Fruit fly (Drosophila melanogaster): Measurements from ENCODE around the gene Diap1.

Diap1 gene

DNA sequence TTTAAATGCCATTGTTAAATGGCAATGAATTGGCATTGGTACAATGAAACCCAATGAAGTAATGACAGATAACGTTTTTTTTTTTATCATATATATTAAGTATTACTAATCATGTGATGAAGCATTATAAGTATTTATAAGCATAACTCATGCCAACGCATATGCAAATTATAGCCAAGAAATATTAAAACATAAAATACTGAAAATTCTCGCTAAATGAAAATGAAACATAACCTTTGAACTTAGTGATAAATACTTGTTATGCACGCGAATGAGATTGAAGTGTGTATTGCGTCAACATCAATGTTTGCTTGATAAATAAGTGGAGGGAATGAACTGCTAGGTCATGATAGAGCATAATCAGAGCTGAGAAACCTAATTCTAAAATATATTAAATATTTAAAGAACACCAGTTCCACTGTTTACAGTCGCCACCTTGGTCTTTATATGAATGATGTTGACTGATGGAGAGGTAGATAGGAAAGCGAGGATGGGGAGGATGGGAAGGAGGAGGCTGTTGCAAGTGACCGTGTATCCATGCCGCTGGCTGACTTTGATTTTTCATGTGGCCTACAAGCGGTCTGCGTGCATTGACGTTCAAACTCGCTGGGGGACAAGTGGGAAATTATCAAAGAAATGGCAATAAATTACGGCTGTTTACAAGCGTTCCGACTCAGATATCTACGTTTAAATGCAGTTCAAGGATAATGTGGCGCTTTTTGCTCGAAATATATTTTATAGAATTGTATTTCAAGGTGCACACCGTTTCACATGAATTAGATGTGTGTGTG is 5.5 kb upstream of the Diap1 start (continued):
- TF ChIP-seq CG10543 (GFP tag; optimal IDR thresholded peaks at IDR 0.05): peak; percentile 31
- no peak for TF ChIP-seq CG17328 (GFP tag; IDR thresholded peaks at IDR 0.05)
- TF ChIP-seq scrt (GFP tag; optimal IDR thresholded peaks at IDR 0.05): no peak
- peak in 1 of 3 experiments; percentile 24 for TF ChIP-seq lola (GFP tag; optimal IDR thresholded peaks at IDR 0.05)
- TF ChIP-seq ATbp (GFP tag; optimal IDR thresholded peaks at IDR 0.05): peak; percentile 37
- no peak for TF ChIP-seq pita (GFP tag; optimal IDR thresholded peaks at IDR 0.05)
- TF ChIP-seq sens (GFP tag): peak; percentile 86
- no peak for TF ChIP-seq pb (GFP tag; optimal IDR thresholded peaks at IDR 0.05)
- TF ChIP-seq CG10979 (tag; optimal IDR thresholded peaks at IDR 0.05): peak; percentile 27
- peak; percentile 0 for TF ChIP-seq tio (GFP tag; optimal IDR thresholded peaks at IDR 0.05)
- peak; percentile 29 for TF ChIP-seq ac (GFP tag; optimal IDR thresholded peaks at IDR 0.05)
- TF ChIP-seq Vsx1 (GFP tag; optimal IDR thresholded peaks at IDR 0.05): peak; percentile 20
- TF ChIP-seq CG14050 (GFP tag; IDR thresholded peaks at IDR 0.05): no peak
- TF ChIP-seq CG18476 (GFP tag; optimal IDR thresholded peaks at IDR 0.05): peak; percentile 11
- TF ChIP-seq CG6254 (GFP tag; optimal IDR thresholded peaks at IDR 0.05): peak; percentile 0
- TF ChIP-seq CG2712 (tag; optimal IDR thresholded peaks at IDR 0.05): peak; percentile 22
- TF ChIP-seq repo (GFP tag; optimal IDR thresholded peaks at IDR 0.05): no peak
- TF ChIP-seq sc (optimal IDR thresholded peaks at IDR 0.05): no peak
- TF ChIP-seq sc (GFP tag; optimal IDR thresholded peaks at IDR 0.05): peak; percentile 53
- no peak for TF ChIP-seq Mrtf (GFP tag; IDR thresholded peaks at IDR 0.05)
- TF ChIP-seq CG18262 (tag; optimal IDR thresholded peaks at IDR 0.05): peak; percentile 43
- 0 out of 2 replicates have a peak, but pooled peaks have one; percentile 11 for TF ChIP-seq CG10959 (GFP tag; IDR thresholded peaks at IDR 0.05)
- TF ChIP-seq CG1603 (tag; optimal IDR thresholded peaks at IDR 0.05): peak; percentile 40
- TF ChIP-seq Optix (GFP tag; IDR thresholded peaks at IDR 0.05): no peak
- peak; percentile 22 for TF ChIP-seq nau (GFP tag; optimal IDR thresholded peaks at IDR 0.05)

dm6 chr3L:16054095-16054494 is 3.3 kb upstream of the Diap1 start:
- TF ChIP-seq C15 (GFP tag; IDR thresholded peaks at IDR 0.05) (no peak), emc (GFP tag; optimal IDR thresholded peaks at IDR 0.05) (no peak), BEAF-32 (GFP tag; optimal IDR thresholded peaks at IDR 0.05) (no peak), phol (tag; optimal IDR thresholded peaks at IDR 0.05) (peak; percentile 68), CG34422 (GFP tag; IDR thresholded peaks at IDR 0.05) (0 out of 3 replicates have a peak, but pooled peaks have one; percentile 22), CG4707 (GFP tag; optimal IDR thresholded peaks at IDR 0.05) (no peak), Max (GFP tag; optimal IDR thresholded peaks at IDR 0.05) (no peak), Jarid2 (GFP tag; optimal IDR thresholded peaks at IDR 0.05) (no peak), CG8359 (GFP tag; optimal IDR thresholded peaks at IDR 0.05; ENCODE audit: borderline replicate concordance) (no peak), fru (optimal IDR thresholded peaks at IDR 0.05) (no peak), seq (GFP tag; IDR thresholded peaks at IDR 0.05) (0 out of 2 replicates have a peak, but pooled peaks have one; percentile 16), dan (GFP tag; IDR thresholded peaks at IDR 0.05) (no peak), CG11695 (GFP tag; IDR thresholded peaks at IDR 0.05) (peak; percentile 64), bab2 (GFP tag; optimal IDR thresholded peaks at IDR 0.05) (no peak), TFAM (GFP tag; optimal IDR thresholded peaks at IDR 0.05) (no peak), CG2120 (GFP tag; optimal IDR thresholded peaks at IDR 0.05) (peak; percentile 10), trem (tag; optimal IDR thresholded peaks at IDR 0.05) (peak; percentile 34), CHES-1-like (GFP tag; optimal IDR thresholded peaks at IDR 0.05) (no peak), CG10147 (GFP tag; optimal IDR thresholded peaks at IDR 0.05) (peak; percentile 38), CG12155 (GFP tag; optimal IDR thresholded peaks at IDR 0.05) (no peak), Sry-δ (GFP tag; optimal IDR thresholded peaks at IDR 0.05) (no peak), gro (GFP tag; optimal IDR thresholded peaks at IDR 0.05) (no peak), CG5180 (GFP tag; optimal IDR thresholded peaks at IDR 0.05) (peak; percentile 17), CG33213 (GFP tag; optimal IDR thresholded peaks at IDR 0.05) (no peak), CG12769 (tag; optimal IDR thresholded peaks at IDR 0.05) (no peak), grn (GFP tag; optimal IDR thresholded peaks at IDR 0.05) (no peak)
